Worm (Caenorhabditis elegans): ENCODE results near the gene lury-1.

DNA sequence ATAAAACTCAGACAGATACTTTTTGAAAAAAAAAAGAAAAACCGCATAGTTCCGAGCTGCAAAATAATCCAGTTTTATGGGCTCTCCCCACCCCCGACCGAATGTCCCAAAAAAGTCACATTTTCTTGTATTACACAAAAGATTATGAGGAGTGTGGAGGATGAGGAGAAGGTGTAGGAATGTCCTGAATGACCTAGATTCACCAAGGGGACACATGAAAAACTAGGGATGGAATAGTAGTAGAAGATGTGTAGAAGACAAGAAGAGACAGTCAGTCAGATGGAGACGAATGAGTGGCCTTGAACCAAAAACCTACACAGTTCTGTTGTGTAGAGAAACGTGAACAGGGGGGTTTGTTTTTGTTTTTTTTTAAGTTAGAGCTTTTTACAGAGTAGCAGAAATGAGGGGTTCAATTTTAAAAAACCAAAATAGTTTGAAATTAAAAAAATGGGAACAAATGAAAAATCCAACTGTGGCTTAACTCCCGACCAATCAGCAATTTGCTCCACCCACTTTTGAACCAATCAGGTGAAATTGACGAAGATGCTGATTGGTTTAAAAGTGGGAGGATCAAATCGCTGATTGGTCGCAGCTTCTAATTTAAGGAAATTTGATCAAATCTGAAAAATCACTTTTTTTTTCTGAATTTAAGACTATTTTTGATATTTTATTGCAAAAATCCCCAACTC is 43.6 kb upstream of the lury-1 start:
- TF ChIP-seq elt-3 (tag; optimal IDR thresholded peaks at IDR 0.05) (no peak), mdl-1 (tag; optimal IDR thresholded peaks at IDR 0.05) (no peak), ceh-82 (tag; optimal IDR thresholded peaks at IDR 0.05) (no peak), egl-27 (tag; optimal IDR thresholded peaks at IDR 0.05) (no peak), tbx-2 (tag; optimal IDR thresholded peaks at IDR 0.05) (no peak)
